Worm (Caenorhabditis elegans) whole organism, L2 larva: ENCODE data around the gene dnj-10.

Source experiments
- C34F6.9 ChIP-seq: fragments of 150-350 bp; optimal IDR thresholded peaks from 2 replicates; lab custom pipeline; 2014; ENCODE audit warnings: missing biosample characterization, missing genetic modification characterization
- F13H6.1 ChIP-seq: sonication (generic microtip); optimal IDR thresholded peaks from 2 replicates; lab custom pipeline; 2016; ENCODE audit warnings: missing genetic modification characterization, missing compliant biosample characterization
- R02D3.7 ChIP-seq: fragments of 150-350 bp; optimal IDR thresholded peaks from 2 replicates; lab custom pipeline; 2014; ENCODE audit warnings: missing biosample characterization, missing genetic modification characterization
- Y55F3AM.14 ChIP-seq: fragments of 200-800 bp; sonication (Bioruptor generic); optimal IDR thresholded peaks from 2 replicates; lab custom pipeline; 2018; ENCODE audit warnings: mild to moderate bottlenecking, missing genetic modification characterization, missing compliant biosample characterization
- alr-1 ChIP-seq: fragments of 150-350 bp; optimal IDR thresholded peaks from 2 replicates; lab custom pipeline; 2014; ENCODE audit warnings: missing biosample characterization, missing genetic modification characterization
- aly-2 ChIP-seq: fragments of 150-350 bp; optimal IDR thresholded peaks from 2 replicates; lab custom pipeline; 2014; ENCODE audit warnings: missing biosample characterization, missing genetic modification characterization
- blmp-1 ChIP-seq: sonication (generic microtip); optimal IDR thresholded peaks from 2 replicates; lab custom pipeline; 2017; ENCODE audit warnings: missing genetic modification characterization, mild to moderate bottlenecking, missing compliant biosample characterization, antibody characterized with exemption, moderate library complexity; ENCODE audit not compliant: insufficient read depth
- ceh-82 ChIP-seq: fragments of 150-350 bp; optimal IDR thresholded peaks from 2 replicates; lab custom pipeline; 2014; ENCODE audit warnings: missing biosample characterization, missing genetic modification characterization
- crh-2 ChIP-seq: sonication (generic microtip); optimal IDR thresholded peaks from 2 replicates; lab custom pipeline; 2017; ENCODE audit warnings: missing biosample characterization, missing genetic modification characterization
- dmd-4 ChIP-seq: sonication (generic microtip); optimal IDR thresholded peaks from 2 replicates; lab custom pipeline; 2017; ENCODE audit warnings: missing biosample characterization, missing genetic modification characterization
- egl-27 ChIP-seq: sonication (generic microtip); optimal IDR thresholded peaks from 3 replicates; lab custom pipeline; 2017; ENCODE audit warnings: missing biosample characterization, missing genetic modification reagents, missing genetic modification characterization
- elt-1 ChIP-seq: fragments of 150-350 bp; optimal IDR thresholded peaks from 2 replicates; lab custom pipeline; 2014; ENCODE audit warnings: missing biosample characterization, missing genetic modification characterization
- elt-3 ChIP-seq: sonication (generic microtip); optimal IDR thresholded peaks from 2 replicates; lab custom pipeline; 2017; ENCODE audit warnings: missing biosample characterization, missing genetic modification characterization
- fos-1 ChIP-seq: fragments of 150-350 bp; optimal IDR thresholded peaks from 2 replicates; lab custom pipeline; 2014; ENCODE audit warnings: missing biosample characterization, missing genetic modification characterization
- gmeb-1 ChIP-seq: fragments of 150-350 bp; optimal IDR thresholded peaks from 2 replicates; lab custom pipeline; 2014; ENCODE audit warnings: missing biosample characterization, missing genetic modification characterization
- lin-11 ChIP-seq: fragments of 150-350 bp; sonication (generic microtip); optimal IDR thresholded peaks from 2 replicates; lab custom pipeline; 2014; ENCODE audit warnings: missing biosample characterization, missing genetic modification characterization, inconsistent platforms, mixed read lengths
- lin-13 ChIP-seq: fragments of 150-350 bp; optimal IDR thresholded peaks from 2 replicates; lab custom pipeline; 2014; ENCODE audit warnings: missing biosample characterization, missing genetic modification reagents, missing genetic modification characterization
- lin-39 ChIP-seq: fragments of 150-350 bp; optimal IDR thresholded peaks from 2 replicates; lab custom pipeline; 2014; ENCODE audit warnings: missing biosample characterization, missing genetic modification reagents, missing genetic modification characterization
- lsy-2 ChIP-seq, 2 experiments: fragments of 150-350 bp in 1 of 2; sonication (generic microtip) in 1 of 2; optimal IDR thresholded peaks; 2 replicates each; lab custom pipeline; 2014 to 2017; ENCODE audit warnings: missing biosample characterization in 2 of 2, missing genetic modification characterization in 2 of 2
- mab-5 ChIP-seq: fragments of 150-350 bp; optimal IDR thresholded peaks from 2 replicates; lab custom pipeline; 2014; ENCODE audit warnings: missing biosample characterization, missing genetic modification characterization
- mdl-1 ChIP-seq, 2 experiments: fragments of 150-350 bp in 1 of 2; sonication (generic microtip) in 1 of 2; optimal IDR thresholded peaks; 2 replicates each; lab custom pipeline; 2017; ENCODE audit warnings: missing biosample characterization in 2 of 2, missing genetic modification characterization in 2 of 2
- nhr-10 ChIP-seq: sonication (generic microtip); optimal IDR thresholded peaks from 2 replicates; lab custom pipeline; 2017; ENCODE audit warnings: missing biosample characterization, missing genetic modification characterization
- nhr-11 ChIP-seq: fragments of 150-350 bp; optimal IDR thresholded peaks from 2 replicates; lab custom pipeline; 2014; ENCODE audit warnings: missing biosample characterization, missing genetic modification characterization
- nhr-12 ChIP-seq: fragments of 150-350 bp; optimal IDR thresholded peaks from 2 replicates; lab custom pipeline; 2014; ENCODE audit warnings: missing biosample characterization, missing genetic modification characterization
- nhr-129 ChIP-seq: fragments of 150-350 bp; optimal IDR thresholded peaks from 2 replicates; lab custom pipeline; 2014; ENCODE audit warnings: missing biosample characterization, missing genetic modification characterization
- nhr-21 ChIP-seq: fragments of 150-350 bp; optimal IDR thresholded peaks from 2 replicates; lab custom pipeline; 2014; ENCODE audit warnings: missing biosample characterization, missing genetic modification characterization
- nhr-23 ChIP-seq: fragments of 150-350 bp; optimal IDR thresholded peaks from 2 replicates; lab custom pipeline; 2014; ENCODE audit warnings: missing biosample characterization, missing genetic modification reagents, missing genetic modification characterization
- nhr-237 ChIP-seq: fragments of 150-350 bp; optimal IDR thresholded peaks from 2 replicates; lab custom pipeline; 2014; ENCODE audit warnings: missing biosample characterization, missing genetic modification characterization
- nhr-25 ChIP-seq: fragments of 150-350 bp; sonication (generic microtip); optimal IDR thresholded peaks from 3 replicates; lab custom pipeline; 2014; ENCODE audit warnings: missing biosample characterization, missing genetic modification characterization
- nhr-6 ChIP-seq: fragments of 150-350 bp; optimal IDR thresholded peaks from 2 replicates; lab custom pipeline; 2014; ENCODE audit warnings: missing biosample characterization, missing genetic modification characterization
- nhr-77 ChIP-seq: fragments of 150-350 bp; optimal IDR thresholded peaks from 2 replicates; lab custom pipeline; 2014; ENCODE audit warnings: missing biosample characterization, missing genetic modification characterization
- peb-1 ChIP-seq: fragments of 150-350 bp; optimal IDR thresholded peaks from 2 replicates; lab custom pipeline; 2014; ENCODE audit warnings: missing biosample characterization, missing genetic modification characterization
- sem-4 ChIP-seq: fragments of 150-350 bp; optimal IDR thresholded peaks from 2 replicates; lab custom pipeline; 2014; ENCODE audit warnings: missing biosample characterization, missing genetic modification reagents, missing genetic modification characterization
- skn-1 ChIP-seq: sonication (generic microtip); optimal IDR thresholded peaks from 2 replicates; lab custom pipeline; 2017; ENCODE audit warnings: missing biosample characterization, missing genetic modification characterization
- sma-3 ChIP-seq: sonication (generic microtip); optimal IDR thresholded peaks from 2 replicates; lab custom pipeline; 2016; ENCODE audit warnings: missing genetic modification reagents, missing genetic modification characterization, missing compliant biosample characterization
- snpc-4 ChIP-seq: fragments of 150-350 bp; optimal IDR thresholded peaks from 2 replicates; lab custom pipeline; 2014; ENCODE audit warnings: missing biosample characterization, missing genetic modification characterization
- unc-39 ChIP-seq: fragments of 150-350 bp; optimal IDR thresholded peaks from 2 replicates; lab custom pipeline; 2014; ENCODE audit warnings: missing biosample characterization, missing genetic modification characterization
- zag-1 ChIP-seq: fragments of 150-350 bp; optimal IDR thresholded peaks from 2 replicates; lab custom pipeline; 2014; ENCODE audit warnings: missing biosample characterization, missing genetic modification characterization
- ztf-1 ChIP-seq: fragments of 200-800 bp; sonication (Bioruptor generic); conservative IDR thresholded peaks from 2 replicates; pipeline ENCODE4 v1.3.6; 2022; ENCODE audit warnings: missing genetic modification characterization, missing compliant biosample characterization
- ztf-11 ChIP-seq: sonication (generic microtip); optimal IDR thresholded peaks from 2 replicates; lab custom pipeline; 2017; ENCODE audit warnings: missing biosample characterization, missing genetic modification characterization
- ztf-4 ChIP-seq: fragments of 150-350 bp; optimal IDR thresholded peaks from 2 replicates; lab custom pipeline; 2014; ENCODE audit warnings: missing biosample characterization, missing genetic modification characterization

The dnj-10 gene

DNA sequence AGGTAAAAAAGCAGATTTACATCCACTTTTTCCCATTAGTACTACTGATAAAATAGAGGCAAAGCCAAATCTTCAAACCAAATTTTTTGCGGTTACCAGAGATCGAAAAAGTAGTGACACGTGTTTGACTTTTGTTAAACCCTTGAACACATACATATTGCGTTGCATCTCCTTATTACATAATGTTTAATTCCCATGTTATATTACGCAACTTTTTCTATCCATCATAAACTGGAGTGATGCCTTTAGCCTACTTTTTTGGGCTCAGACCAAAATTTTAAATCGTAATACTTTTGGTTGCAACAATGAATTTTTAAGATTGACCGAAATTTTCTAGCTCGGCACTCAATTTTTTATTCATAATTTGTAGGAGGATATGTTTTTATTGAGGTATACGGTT, 9.0 kb upstream of the dnj-10 start:
- TF ChIP-seq mab-5 (tag; lab: Kevin White, UChicago), result no peak
- no peak for TF ChIP-seq Y55F3AM.14 (GFP tag; lab: Kevin White, UChicago)
- TF ChIP-seq R02D3.7 (tag; lab: Kevin White, UChicago), result no peak
- no peak for TF ChIP-seq lin-39 (tag; lab: Kevin White, UChicago)

DNA sequence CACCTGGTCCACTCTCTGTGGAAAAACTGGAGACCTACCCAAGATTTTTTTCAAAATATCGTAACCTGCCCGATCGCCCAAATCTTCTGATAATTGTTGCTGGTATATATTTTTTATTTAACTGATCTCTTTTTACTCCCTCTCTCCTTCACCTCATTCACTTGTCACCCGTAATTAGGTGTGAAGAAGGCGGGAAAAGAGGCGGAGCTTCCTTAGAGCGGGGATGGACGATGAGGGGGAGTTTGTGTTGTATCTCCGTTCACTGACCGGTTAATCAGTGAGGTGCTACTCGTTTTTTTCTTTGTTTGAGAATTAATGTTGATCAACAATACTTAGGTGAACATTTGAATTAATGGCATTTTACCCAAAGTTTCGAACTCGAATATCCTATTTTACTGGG, 8.5 kb upstream of the dnj-10 start, which contains the start of gene ceh-16:
Gene ceh-16, plus strand, starts transcription at position 301 of the 400 bp plus-strand sequence.
- TF ChIP-seq mab-5 (tag; lab: Kevin White, UChicago) (no peak), ceh-82 (tag; lab: Kevin White, UChicago) (no peak), alr-1 (tag; lab: Kevin White, UChicago) (no peak), nhr-25 (tag; lab: Kevin White, UChicago) (no peak), crh-2 (tag; lab: Kevin White, UChicago) (no peak)
- TF ChIP-seq, all 48 proteins: peak for 0

DNA sequence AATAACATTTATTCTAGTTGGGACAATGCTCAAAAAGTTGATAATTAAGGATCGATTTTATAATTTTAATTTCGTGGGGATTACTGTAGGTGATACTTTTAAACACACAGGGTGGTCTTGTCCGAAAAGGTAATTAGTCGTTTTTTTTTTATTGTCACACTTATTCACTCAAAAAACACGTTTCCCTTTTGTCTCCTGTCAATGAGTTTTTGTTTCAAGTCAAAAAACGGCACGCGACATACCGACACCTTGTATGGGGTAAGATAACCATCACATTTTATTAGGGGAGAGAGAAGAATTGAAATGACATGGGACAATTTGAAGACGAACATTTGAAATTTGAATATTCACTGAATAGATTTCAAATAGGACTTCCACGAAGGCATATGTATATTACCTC, 5.8 kb upstream of the dnj-10 start:
- no peak for TF ChIP-seq mdl-1 (tag; optimal IDR thresholded peaks at IDR 0.05; lab: Kevin White, UChicago)

DNA sequence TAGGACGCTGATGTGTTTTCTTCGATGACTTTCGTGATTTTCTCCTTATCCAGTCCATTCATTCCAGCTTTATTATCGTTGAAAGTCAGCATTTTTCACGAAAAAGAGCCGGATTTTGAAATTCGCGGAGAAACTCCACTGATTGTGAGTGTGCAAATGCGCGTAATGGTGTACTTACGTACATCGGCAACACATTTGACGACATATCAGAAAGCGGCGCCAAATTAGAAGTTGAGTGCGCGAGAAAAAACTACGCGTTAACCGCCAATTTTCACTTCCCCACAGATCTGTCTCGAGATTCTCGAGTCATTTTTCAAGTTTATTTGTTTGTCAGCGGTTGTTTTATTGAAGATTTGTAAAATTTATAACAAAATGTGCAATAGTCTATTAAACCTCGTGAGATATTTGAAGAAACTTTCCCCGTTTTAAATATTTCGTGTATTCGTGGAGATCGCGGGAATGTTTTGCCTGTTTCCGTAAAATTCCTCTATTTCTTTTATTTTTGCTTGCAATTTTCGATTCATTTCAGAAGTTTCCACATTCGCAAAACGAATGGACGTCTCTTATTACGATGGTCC, 2.5 kb upstream of the dnj-10 start, which contains the start of the genes polk-1 and gpr-1:
Gene polk-1, minus strand, starts transcription at position 186 of the 578 bp plus-strand sequence.
Gene gpr-1, plus strand, starts transcription at position 528 of the 578 bp plus-strand sequence.
- no peak for TF ChIP-seq Y55F3AM.14 (GFP tag; lab: Kevin White, UChicago)
- TF ChIP-seq elt-1 (tag; lab: Kevin White, UChicago), result no peak
- TF ChIP-seq lin-39 (tag; lab: Kevin White, UChicago), result no peak
- no peak for TF ChIP-seq fos-1 (tag; lab: Kevin White, UChicago)
- no peak for TF ChIP-seq snpc-4 (tag; lab: Kevin White, UChicago)
- TF ChIP-seq skn-1 (tag; lab: Kevin White, UChicago), result no peak
- peak; percentile 67 for TF ChIP-seq gmeb-1 (tag; lab: Kevin White, UChicago)
- no peak for TF ChIP-seq crh-2 (tag; lab: Kevin White, UChicago)
- TF ChIP-seq F13H6.1 (tag; lab: Kevin White, UChicago), result no peak
- peak; percentile 72 for TF ChIP-seq lin-13 (GFP tag; lab: Kevin White, UChicago)
- peak in 1 of 2 experiments; percentile 50 for TF ChIP-seq lsy-2 (tag; optimal IDR thresholded peaks at IDR 0.05; lab: Kevin White, UChicago)
- no peak for TF ChIP-seq ztf-11 (tag; lab: Kevin White, UChicago)
- TF ChIP-seq nhr-129, result peak; percentile 26
- no peak for TF ChIP-seq nhr-12 (tag; lab: Kevin White, UChicago)
- peak; percentile 27 for TF ChIP-seq C34F6.9 (tag; lab: Kevin White, UChicago)

DNA sequence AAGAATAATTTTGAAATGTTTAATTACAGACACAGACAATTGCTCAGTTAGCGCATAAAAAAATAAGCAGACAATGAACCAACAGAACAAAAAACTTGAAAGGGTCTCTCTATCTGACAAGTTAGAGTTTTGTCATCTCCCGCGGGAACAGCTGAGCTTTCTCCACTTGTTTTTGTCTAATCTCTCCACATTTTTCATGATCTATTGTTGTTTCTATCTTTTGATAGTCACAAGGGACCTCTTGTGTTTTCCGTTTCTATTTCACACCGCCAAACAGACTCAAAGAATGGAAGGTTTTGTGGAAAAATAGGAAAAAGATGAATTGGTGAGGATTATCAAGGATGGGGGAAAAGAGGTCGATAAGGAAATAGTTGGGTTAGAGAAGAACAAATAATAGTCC, 5.8 kb downstream of the dnj-10 start:
- no peak for TF ChIP-seq elt-3 (tag; lab: Kevin White, UChicago)
- no peak for TF ChIP-seq F13H6.1 (tag; lab: Kevin White, UChicago)
- no peak for TF ChIP-seq lin-11 (tag; lab: Kevin White, UChicago)
- TF ChIP-seq peb-1 (tag; lab: Kevin White, UChicago), result no peak
- TF ChIP-seq mdl-1 (tag; optimal IDR thresholded peaks at IDR 0.05; lab: Kevin White, UChicago), result no peak
- TF ChIP-seq ztf-4 (tag; lab: Kevin White, UChicago), result no peak
- peak in 1 of 2 experiments; percentile 52 for TF ChIP-seq lsy-2 (tag; optimal IDR thresholded peaks at IDR 0.05; lab: Kevin White, UChicago)
- TF ChIP-seq nhr-129, result peak; percentile 27
- no peak for TF ChIP-seq ceh-82 (tag; lab: Kevin White, UChicago)
- TF ChIP-seq nhr-23 (tag; lab: Kevin White, UChicago), result no peak
- TF ChIP-seq elt-1 (tag; lab: Kevin White, UChicago), result no peak
- no peak for TF ChIP-seq ztf-1 (GFP tag; lab: Robert Waterston, UW)
- no peak for TF ChIP-seq Y55F3AM.14 (GFP tag; lab: Kevin White, UChicago)
- no peak for TF ChIP-seq skn-1 (tag; lab: Kevin White, UChicago)
- no peak for TF ChIP-seq nhr-6 (tag; lab: Kevin White, UChicago)
- peak; percentile 23 for TF ChIP-seq crh-2 (tag; lab: Kevin White, UChicago)
- no peak for TF ChIP-seq nhr-21 (tag; lab: Kevin White, UChicago)
- no peak for TF ChIP-seq unc-39 (tag; lab: Kevin White, UChicago)
- TF ChIP-seq egl-27 (tag; lab: Kevin White, UChicago), result no peak
- TF ChIP-seq dmd-4 (tag; lab: Kevin White, UChicago), result no peak
- no peak for TF ChIP-seq fos-1 (tag; lab: Kevin White, UChicago)
- no peak for TF ChIP-seq nhr-11 (tag; lab: Kevin White, UChicago)
- no peak for TF ChIP-seq R02D3.7 (tag; lab: Kevin White, UChicago)
- no peak for TF ChIP-seq sem-4 (tag; lab: Kevin White, UChicago)
- no peak for TF ChIP-seq zag-1
- no peak for TF ChIP-seq lin-13 (GFP tag; lab: Kevin White, UChicago)
- TF ChIP-seq alr-1 (tag; lab: Kevin White, UChicago), result no peak
- peak; percentile 78 for TF ChIP-seq mab-5 (tag; lab: Kevin White, UChicago)
- TF ChIP-seq snpc-4 (tag; lab: Kevin White, UChicago), result no peak
- no peak for TF ChIP-seq aly-2 (tag; lab: Kevin White, UChicago)
- no peak for TF ChIP-seq nhr-237
- no peak for TF ChIP-seq nhr-77
- TF ChIP-seq gmeb-1 (tag; lab: Kevin White, UChicago), result no peak
- no peak for TF ChIP-seq ztf-11 (tag; lab: Kevin White, UChicago)
- no peak for TF ChIP-seq nhr-25 (tag; lab: Kevin White, UChicago)
- no peak for TF ChIP-seq sma-3 (GFP tag; lab: Kevin White, UChicago)
- TF ChIP-seq blmp-1 (tag; lab: Kevin White, UChicago), result no peak
- TF ChIP-seq nhr-10 (tag; lab: Kevin White, UChicago), result no peak
- TF ChIP-seq nhr-12 (tag; lab: Kevin White, UChicago), result no peak
